Worm (Caenorhabditis elegans) whole organism, L2 larva: ENCODE data around the gene srh-179.

Experiments used
- fos-1 ChIP-seq: fragments of 150-350 bp; optimal IDR thresholded peaks from 2 replicates; lab custom pipeline; 2014; ENCODE audit warnings: missing biosample characterization, missing genetic modification characterization
- lin-13 ChIP-seq: fragments of 150-350 bp; optimal IDR thresholded peaks from 2 replicates; lab custom pipeline; 2014; ENCODE audit warnings: missing biosample characterization, missing genetic modification reagents, missing genetic modification characterization
- lin-39 ChIP-seq: fragments of 150-350 bp; optimal IDR thresholded peaks from 2 replicates; lab custom pipeline; 2014; ENCODE audit warnings: missing biosample characterization, missing genetic modification reagents, missing genetic modification characterization
- sem-4 ChIP-seq: fragments of 150-350 bp; optimal IDR thresholded peaks from 2 replicates; lab custom pipeline; 2014; ENCODE audit warnings: missing biosample characterization, missing genetic modification reagents, missing genetic modification characterization
- snpc-4 ChIP-seq: fragments of 150-350 bp; optimal IDR thresholded peaks from 2 replicates; lab custom pipeline; 2014; ENCODE audit warnings: missing biosample characterization, missing genetic modification characterization
- zag-1 ChIP-seq: fragments of 150-350 bp; optimal IDR thresholded peaks from 2 replicates; lab custom pipeline; 2014; ENCODE audit warnings: missing biosample characterization, missing genetic modification characterization
- ztf-11 ChIP-seq: sonication (generic microtip); optimal IDR thresholded peaks from 2 replicates; lab custom pipeline; 2017; ENCODE audit warnings: missing biosample characterization, missing genetic modification characterization

- TF ChIP-seq ztf-11 (tag; lab: Kevin White, UChicago) (no peak), zag-1 (tag; lab: Kevin White, UChicago) (no peak), fos-1 (tag; lab: Kevin White, UChicago) (no peak), sem-4 (tag; lab: Kevin White, UChicago) (no peak), lin-39 (no peak), lin-13 (no peak), snpc-4 (tag; lab: Kevin White, UChicago) (no peak)
Measured at ce11 chrV:18504610-18505009, 28.4 kb downstream of the srh-179 start.
